Fruit fly (Drosophila melanogaster): ENCODE data around the gene CG13014.

dm6 chrX:16579978-16580377, 7.7 kb upstream of the CG13014 start:
- TF ChIP-seq CG8478 (optimal IDR thresholded peaks at IDR 0.05) (no peak), CTCF (optimal IDR thresholded peaks at IDR 0.05) (no peak)

All from S2 (cell line).